Fruit fly (Drosophila melanogaster): ENCODE data around the gene CG15282.
"Not testable (repeated sequence)": the region's sequence is repeated elsewhere in the genome, so short reads cannot be mapped to it uniquely, and the experiment has no call there.

DNA sequence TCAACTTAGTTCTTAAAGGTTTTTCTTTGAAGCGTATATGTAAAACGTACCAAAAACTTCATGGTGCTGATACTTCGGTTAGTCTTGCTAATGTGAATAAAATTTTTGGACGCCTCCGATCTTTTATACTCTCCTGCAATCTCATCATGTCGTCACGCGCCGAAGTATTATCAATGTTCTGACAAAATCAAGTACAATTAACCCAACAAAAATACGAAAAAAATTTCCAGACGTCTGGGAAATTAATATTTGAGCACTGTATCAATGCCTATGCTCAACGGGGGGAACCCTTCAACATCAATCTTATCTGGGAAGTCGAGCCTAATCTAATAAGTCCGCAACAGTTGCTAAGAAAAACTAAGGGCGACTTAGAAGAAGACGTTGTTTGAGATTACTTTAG is 29.5 kb downstream of the CG15282 start, which contains the start of gene CG42586:
- not testable (repeated sequence) for TF ChIP-seq Snoo (tag; optimal IDR thresholded peaks at IDR 0.05); gl (tag; optimal IDR thresholded peaks at IDR 0.05); fd96Ca (GFP tag; IDR thresholded peaks at IDR 0.05); CG12605 (GFP tag; IDR thresholded peaks at IDR 0.05); rn (GFP tag; IDR thresholded peaks at IDR 0.05); D1 (tag; optimal IDR thresholded peaks at IDR 0.05); CG8301 (tag; optimal IDR thresholded peaks at IDR 0.05); CG10348 (GFP tag; IDR thresholded peaks at IDR 0.05); CG8159 (tag; optimal IDR thresholded peaks at IDR 0.05); CG4496 (GFP tag; IDR thresholded peaks at IDR 0.05); Pif1B (GFP tag; optimal IDR thresholded peaks at IDR 0.05); CG13204 (GFP tag; optimal IDR thresholded peaks at IDR 0.05); Ets98B (GFP tag; IDR thresholded peaks at IDR 0.05)

Measured in whole organism, pupa.